Worm (Caenorhabditis elegans): ENCODE measurements around the gene cest-28.

Gene cest-28

ce11 chrV:6706771-6707170, 37.2 kb downstream of the cest-28 start, which contains the start of gene W02F12.4:
Gene W02F12.4 (minus strand): TSS chrV:6706934.
- TF ChIP-seq elt-2 (tag; optimal IDR thresholded peaks at IDR 0.05) (peak; percentile 55), unc-130 (tag; optimal IDR thresholded peaks at IDR 0.05) (no peak), blmp-1 (tag; optimal IDR thresholded peaks at IDR 0.05) (peak; percentile 53), xbp-1 (tag; optimal IDR thresholded peaks at IDR 0.05) (no peak), nhr-85 (tag) (peak; percentile 35), elt-3 (tag; optimal IDR thresholded peaks at IDR 0.05) (peak in 2 of 6 experiments; percentile 24 to 28)

- TF ChIP-seq ceh-90 (tag; optimal IDR thresholded peaks at IDR 0.05), result no peak
- no peak for TF ChIP-seq lin-13 (GFP tag; optimal IDR thresholded peaks at IDR 0.05)
- peak in 1 of 2 experiments; percentile 17 for TF ChIP-seq lin-35 (GFP tag; optimal IDR thresholded peaks at IDR 0.05)
- no peak for TF ChIP-seq ceh-63 (GFP tag; optimal IDR thresholded peaks at IDR 0.05)
- TF ChIP-seq xbp-1 (tag; optimal IDR thresholded peaks at IDR 0.05), result peak; percentile 72
- TF ChIP-seq nhr-19 (GFP tag; conservative IDR thresholded peaks at IDR 0.05), result peak; percentile 45
- TF ChIP-seq skn-1 (tag; optimal IDR thresholded peaks at IDR 0.05), result peak; percentile 50
- peak; percentile 20 for TF ChIP-seq sox-4 (tag; optimal IDR thresholded peaks at IDR 0.05)
- no peak for TF ChIP-seq unc-130 (tag; optimal IDR thresholded peaks at IDR 0.05)
- no peak for TF ChIP-seq hlh-17 (GFP tag; optimal IDR thresholded peaks at IDR 0.05; ENCODE audit: borderline replicate concordance)
- no peak for TF ChIP-seq nhr-77 (tag; optimal IDR thresholded peaks at IDR 0.05)
- no peak for TF ChIP-seq mep-1 (tag; optimal IDR thresholded peaks at IDR 0.05)
- peak; percentile 47 for TF ChIP-seq C16A3.4 (tag; optimal IDR thresholded peaks at IDR 0.05)
- TF ChIP-seq unc-30 (tag; optimal IDR thresholded peaks at IDR 0.05), result no peak
- no peak for TF ChIP-seq hlh-4 (tag; optimal IDR thresholded peaks at IDR 0.05)
- no peak for TF ChIP-seq fkh-10 (GFP tag; optimal IDR thresholded peaks at IDR 0.05)
- TF ChIP-seq C34B4.2 (tag; optimal IDR thresholded peaks at IDR 0.05), result no peak
- no peak for TF ChIP-seq mef-2 (tag; optimal IDR thresholded peaks at IDR 0.05)
- TF ChIP-seq unc-62 (GFP tag; optimal IDR thresholded peaks at IDR 0.05), result no peak
- no peak for TF ChIP-seq ztf-4 (tag; optimal IDR thresholded peaks at IDR 0.05)
- no peak for TF ChIP-seq sup-37 (GFP tag; optimal IDR thresholded peaks at IDR 0.05)
- TF ChIP-seq vab-15 (tag; optimal IDR thresholded peaks at IDR 0.05), result no peak
- no peak for TF ChIP-seq nhr-76 (tag; optimal IDR thresholded peaks at IDR 0.05)
- TF ChIP-seq zag-1 (tag; optimal IDR thresholded peaks at IDR 0.05), result no peak
- TF ChIP-seq snpc-4 (tag; optimal IDR thresholded peaks at IDR 0.05), result peak; percentile 2
- no peak for TF ChIP-seq pax-3 (tag; optimal IDR thresholded peaks at IDR 0.05)
- no peak for TF ChIP-seq fkh-4 (tag; optimal IDR thresholded peaks at IDR 0.05; ENCODE audit: borderline replicate concordance)
- TF ChIP-seq alr-1 (tag; optimal IDR thresholded peaks at IDR 0.05; ENCODE audit: borderline replicate concordance), result no peak
- TF ChIP-seq isw-1 (GFP tag; IDR thresholded peaks at IDR 0.05), result 0 out of 2 replicates have a peak, but pooled peaks have one; percentile 2
- no peak for TF ChIP-seq unc-98 (GFP tag; IDR thresholded peaks at IDR 0.05)
- peak; percentile 62 for TF ChIP-seq nhr-20 (tag; optimal IDR thresholded peaks at IDR 0.05)
- peak in 1 of 6 experiments; percentile 32 for TF ChIP-seq elt-3 (tag; optimal IDR thresholded peaks at IDR 0.05)
- peak; percentile 41 to 46 for TF ChIP-seq lsy-2 (tag; optimal IDR thresholded peaks at IDR 0.05)
- TF ChIP-seq efl-1 (optimal IDR thresholded peaks at IDR 0.05), result peak; percentile 35 to 53
- TF ChIP-seq efl-1 (GFP tag; optimal IDR thresholded peaks at IDR 0.05 in 1 of 2), result peak; percentile 35 to 94
- TF ChIP-seq dpl-1 (GFP tag; optimal IDR thresholded peaks at IDR 0.05), result peak in 2 of 3 experiments; percentile 42 to 43
- no peak for TF ChIP-seq pqm-1 (tag; optimal IDR thresholded peaks at IDR 0.05)
- no peak for TF ChIP-seq zip-4 (GFP tag; optimal IDR thresholded peaks at IDR 0.05)
- no peak for TF ChIP-seq mdl-1 (tag; optimal IDR thresholded peaks at IDR 0.05)
- TF ChIP-seq fkh-8 (tag; optimal IDR thresholded peaks at IDR 0.05), result no peak
- no peak for TF ChIP-seq lin-15B (tag; optimal IDR thresholded peaks at IDR 0.05)
- TF ChIP-seq tbx-2 (tag; optimal IDR thresholded peaks at IDR 0.05), result peak; percentile 66
- TF ChIP-seq nhr-90 (tag; optimal IDR thresholded peaks at IDR 0.05; ENCODE audit: poor library complexity), result peak; percentile 35
- TF ChIP-seq swsn-7 (tag; optimal IDR thresholded peaks at IDR 0.05), result peak; percentile 65
- peak; percentile 30 to 48 (median 40) for TF ChIP-seq ceh-82 (tag; optimal IDR thresholded peaks at IDR 0.05)
- TF ChIP-seq nhr-11 (tag; optimal IDR thresholded peaks at IDR 0.05), result no peak
- TF ChIP-seq aha-1 (tag; optimal IDR thresholded peaks at IDR 0.05), result no peak
These were observed 39.5 kb downstream of the cest-28 start, which contains the start of gene dlst-1 for ce11 chrV:6709050-6709683. Gene dlst-1 (minus strand): TSS chrV:6709101.
